Fruit fly (Drosophila melanogaster): ENCODE data around the gene CG31835.

CG31835 gene

dm6 chr2L:14706194-14706593 lies 29.4 kb upstream of the CG31835 start (continued):
- TF ChIP-seq bab2 (GFP tag; optimal IDR thresholded peaks at IDR 0.05) = peak; percentile 67
- TF ChIP-seq salm (tag; optimal IDR thresholded peaks at IDR 0.05) = no peak
- no peak for TF ChIP-seq HLH4C (GFP tag; IDR thresholded peaks at IDR 0.05; ENCODE audit: partially characterized antibody)
- TF ChIP-seq CG12071 (GFP tag; optimal IDR thresholded peaks at IDR 0.05) = peak; percentile 50
- TF ChIP-seq CG12104 (GFP tag; optimal IDR thresholded peaks at IDR 0.05) = no peak
- TF ChIP-seq da (GFP tag; optimal IDR thresholded peaks at IDR 0.05) = peak; percentile 54
- peak; percentile 1 for TF ChIP-seq CG12236 (GFP tag; optimal IDR thresholded peaks at IDR 0.05)
- peak; percentile 27 for TF ChIP-seq PHDP (tag; optimal IDR thresholded peaks at IDR 0.05)
- TF ChIP-seq Sox102F (GFP tag; optimal IDR thresholded peaks at IDR 0.05) = peak; percentile 63
- TF ChIP-seq ham (GFP tag; IDR thresholded peaks at IDR 0.05) = no peak
- TF ChIP-seq Asciz (GFP tag; optimal IDR thresholded peaks at IDR 0.05) = peak; percentile 56
- no peak for TF ChIP-seq CG8281 (tag; optimal IDR thresholded peaks at IDR 0.05)
- TF ChIP-seq nmo (GFP tag; optimal IDR thresholded peaks at IDR 0.05) = peak; percentile 58
- peak; percentile 20 for TF ChIP-seq CG2116 (GFP tag; optimal IDR thresholded peaks at IDR 0.05)
- peak in 1 of 3 experiments; percentile 8 for TF ChIP-seq lola (GFP tag; optimal IDR thresholded peaks at IDR 0.05)
- no peak for TF ChIP-seq CG7745 (tag; optimal IDR thresholded peaks at IDR 0.05)
- peak; percentile 12 for TF ChIP-seq CG18476 (GFP tag; optimal IDR thresholded peaks at IDR 0.05)
- TF ChIP-seq ranshi (GFP tag; IDR thresholded peaks at IDR 0.05) = peak; percentile 52
- peak; percentile 66 for TF ChIP-seq CG6689 (GFP tag; IDR thresholded peaks at IDR 0.05)
- TF ChIP-seq Sry-β (GFP tag; optimal IDR thresholded peaks at IDR 0.05) = no peak
- TF ChIP-seq Lhr (GFP tag; optimal IDR thresholded peaks at IDR 0.05) = peak; percentile 90
- no peak for TF ChIP-seq hth (optimal IDR thresholded peaks at IDR 0.05)
- no peak for TF ChIP-seq crp (GFP tag; optimal IDR thresholded peaks at IDR 0.05)
- TF ChIP-seq Lpt (GFP tag; optimal IDR thresholded peaks at IDR 0.05) = no peak
- TF ChIP-seq inv (GFP tag; IDR thresholded peaks at IDR 0.05; ENCODE audit: partially characterized antibody) = no peak; the same call in 1 of the 2 replicates
- TF ChIP-seq GATAe (GFP tag; conservative IDR thresholded peaks at IDR 0.05) = no peak
- peak; percentile 79 for TF ChIP-seq CG7839 (tag; optimal IDR thresholded peaks at IDR 0.05)
- peak; percentile 80 for TF ChIP-seq p53 (GFP tag; optimal IDR thresholded peaks at IDR 0.05)
- peak; percentile 53; the same call in 1 of the 2 replicates for TF ChIP-seq bbx (GFP tag; IDR thresholded peaks at IDR 0.05; ENCODE audit: partially characterized antibody)
- peak; percentile 33 for TF ChIP-seq CG12659 (GFP tag; optimal IDR thresholded peaks at IDR 0.05)
- TF ChIP-seq CG17612 (GFP tag; IDR thresholded peaks at IDR 0.05) = peak; percentile 34; the same call in 1 of the 2 replicates
- peak; percentile 15 for TF ChIP-seq tio (GFP tag; optimal IDR thresholded peaks at IDR 0.05)
- peak; percentile 67; the same call in 2 of the 3 replicates for TF ChIP-seq CG17361 (GFP tag; IDR thresholded peaks at IDR 0.05)
- peak; percentile 22 for TF ChIP-seq gfzf (GFP tag; optimal IDR thresholded peaks at IDR 0.05)
- TF ChIP-seq CG4328 (GFP tag; optimal IDR thresholded peaks at IDR 0.05) = peak; percentile 49
- peak; percentile 47 for TF ChIP-seq sd (tag; optimal IDR thresholded peaks at IDR 0.05)
- TF ChIP-seq Myb (GFP tag; optimal IDR thresholded peaks at IDR 0.05) = peak; percentile 64
- peak; percentile 63; the same call in 2 of the 3 replicates for TF ChIP-seq Aef1 (GFP tag; IDR thresholded peaks at IDR 0.05)
- peak; percentile 86 for TF ChIP-seq Antp (GFP tag; optimal IDR thresholded peaks at IDR 0.05)
- TF ChIP-seq CG9437 (GFP tag; optimal IDR thresholded peaks at IDR 0.05) = no peak
- peak; percentile 78 for TF ChIP-seq repo (GFP tag; optimal IDR thresholded peaks at IDR 0.05)
- TF ChIP-seq sc (optimal IDR thresholded peaks at IDR 0.05) = no peak
- TF ChIP-seq sc (GFP tag; optimal IDR thresholded peaks at IDR 0.05) = no peak
- TF ChIP-seq kni (GFP tag; optimal IDR thresholded peaks at IDR 0.05) = peak; percentile 2
- peak; percentile 51 for TF ChIP-seq CG9609 (GFP tag; optimal IDR thresholded peaks at IDR 0.05)
- TF ChIP-seq cwo (GFP tag; optimal IDR thresholded peaks at IDR 0.05) = no peak
- TF ChIP-seq Oaz (GFP tag; IDR thresholded peaks at IDR 0.05) = peak; percentile 47; the same call in 1 of the 2 replicates
- no peak for TF ChIP-seq sna (GFP tag; IDR thresholded peaks at IDR 0.05; ENCODE audit: partially characterized antibody)
- no peak for TF ChIP-seq Nf-YB (GFP tag; optimal IDR thresholded peaks at IDR 0.05)
- no peak for TF ChIP-seq CG10543 (GFP tag; optimal IDR thresholded peaks at IDR 0.05)
